Worm (Caenorhabditis elegans) whole organism, early embryonic: Measurements from ENCODE around the gene R11G1.11.

Source experiments
- B0310.2 ChIP-seq: sonication (generic microtip); optimal IDR thresholded peaks from 2 replicates; lab custom pipeline; 2016; ENCODE audit warnings: mild to moderate bottlenecking, missing genetic modification characterization, missing compliant biosample characterization
- F13C5.2 ChIP-seq: sonication (generic microtip); optimal IDR thresholded peaks from 2 replicates; lab custom pipeline; 2017; ENCODE audit warnings: mild to moderate bottlenecking, missing genetic modification characterization, inconsistent platforms, missing compliant biosample characterization
- aly-1 ChIP-seq: sonication (generic microtip); optimal IDR thresholded peaks from 2 replicates; lab custom pipeline; 2016; ENCODE audit warnings: missing genetic modification characterization, missing compliant biosample characterization
- ama-1 ChIP-seq: fragments of 150-350 bp; optimal IDR thresholded peaks from 2 replicates; lab custom pipeline; 2014
- ceh-13 ChIP-seq: fragments of 200-800 bp; sonication (Bioruptor generic); optimal IDR thresholded peaks from 2 replicates; lab custom pipeline; 2018; ENCODE audit warnings: mild to moderate bottlenecking, missing genetic modification characterization, missing compliant biosample characterization
- ceh-36 ChIP-seq: sonication (generic microtip); optimal IDR thresholded peaks from 2 replicates; lab custom pipeline; 2016; ENCODE audit warnings: missing genetic modification characterization, inconsistent platforms, missing compliant biosample characterization
- ets-7 ChIP-seq: sonication (generic microtip); optimal IDR thresholded peaks from 2 replicates; lab custom pipeline; 2016; ENCODE audit warnings: missing genotype, missing genetic modification characterization, missing compliant biosample characterization
- flt-1 ChIP-seq: fragments of 200-800 bp; sonication (Bioruptor generic); IDR thresholded peaks from 2 replicates; pipeline ENCODE4 v1.3.6; 2022; ENCODE audit warnings: missing genetic modification characterization, missing compliant biosample characterization
- hmbx-1 ChIP-seq: sonication (generic microtip); optimal IDR thresholded peaks from 2 replicates; lab custom pipeline; 2016; ENCODE audit warnings: mild to moderate bottlenecking, missing genetic modification characterization, missing compliant biosample characterization
- hmg-4 ChIP-seq: fragments of 200-800 bp; sonication (Bioruptor generic); optimal IDR thresholded peaks from 2 replicates; lab custom pipeline; 2018; ENCODE audit warnings: mild to moderate bottlenecking, missing genetic modification characterization, missing compliant biosample characterization
- hnd-1 ChIP-seq: sonication (generic microtip); optimal IDR thresholded peaks from 2 replicates; lab custom pipeline; 2016; ENCODE audit warnings: missing genetic modification characterization, missing compliant biosample characterization
- pes-1 ChIP-seq: fragments of 200-800 bp; sonication (Bioruptor generic); IDR thresholded peaks from 2 replicates; pipeline ENCODE4 v1.3.6; 2022; ENCODE audit warnings: missing genetic modification reagents, missing genetic modification characterization, missing compliant biosample characterization
- scrt-1 ChIP-seq: fragments of 200-800 bp; sonication (Bioruptor generic); IDR thresholded peaks from 2 replicates; pipeline ENCODE4 v1.3.6; 2022; ENCODE audit warnings: missing genetic modification characterization, missing compliant biosample characterization
- sea-1 ChIP-seq: fragments of 200-800 bp; sonication (Bioruptor generic); conservative IDR thresholded peaks from 2 replicates; pipeline ENCODE4 v1.3.6; 2022; ENCODE audit warnings: missing genetic modification characterization, missing compliant biosample characterization
- tbx-11 ChIP-seq: fragments of 200-800 bp; sonication (Bioruptor generic); IDR thresholded peaks from 2 replicates; pipeline ENCODE4 v1.3.6; 2022; ENCODE audit warnings: missing genetic modification characterization, missing compliant biosample characterization
- tbx-37 ChIP-seq: fragments of 200-800 bp; sonication (Bioruptor generic); conservative IDR thresholded peaks from 2 replicates; pipeline ENCODE4 v1.3.6; 2022; ENCODE audit warnings: missing genetic modification reagents, missing genetic modification characterization, missing compliant biosample characterization
- tra-4 ChIP-seq: sonication (generic microtip); optimal IDR thresholded peaks from 2 replicates; lab custom pipeline; 2017; ENCODE audit warnings: missing genetic modification characterization, missing compliant biosample characterization

Gene R11G1.11

DNA sequence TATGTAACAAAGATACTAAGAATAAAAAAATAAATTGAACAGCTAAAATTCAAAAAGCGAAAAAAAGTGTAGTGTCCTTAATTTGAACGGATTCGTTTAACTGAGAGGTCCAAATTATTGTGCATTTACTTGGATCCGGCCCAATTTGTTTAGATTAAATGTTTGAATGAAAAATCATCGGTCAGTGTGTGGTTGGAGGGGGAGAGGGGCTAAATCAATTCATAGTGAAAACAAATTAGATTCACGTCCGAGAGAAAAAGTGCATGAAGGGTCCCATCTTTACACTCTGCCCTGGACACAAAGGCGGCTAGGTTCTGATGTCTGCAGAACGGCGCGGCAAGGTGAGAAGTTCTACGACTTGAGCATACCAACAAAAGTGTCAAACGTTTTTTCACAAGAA is 35.9 kb upstream of the R11G1.11 start:
- TF ChIP-seq scrt-1 (GFP tag; lab: Robert Waterston, UW): no peak

DNA sequence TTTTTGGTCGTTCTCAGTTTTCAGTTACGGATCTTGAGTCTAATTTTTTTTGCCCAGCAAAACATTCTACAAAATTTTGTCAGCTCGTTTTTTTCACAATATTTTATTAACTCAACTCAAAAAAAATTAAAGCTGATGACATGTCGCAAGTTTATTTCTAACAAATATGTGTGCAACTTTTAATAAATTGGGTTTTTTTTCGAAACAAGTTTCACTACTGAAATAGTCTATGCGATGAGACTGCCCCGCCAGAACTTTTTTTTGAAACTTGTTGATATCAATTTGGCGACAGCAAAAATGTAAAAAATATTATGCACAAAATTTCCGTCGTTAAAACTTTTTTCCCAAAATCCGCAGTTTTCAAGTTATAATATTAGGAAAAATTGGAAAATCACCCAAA is 31.6 kb upstream of the R11G1.11 start, which contains the start of gene C18B2.2:
C18B2.2 (plus strand) TSS at position 301 of the 400 bp plus-strand sequence.
- TF ChIP-seq ceh-36 (no peak), tra-4 (tag; lab: Kevin White, UChicago) (no peak), tbx-11 (GFP tag; lab: Robert Waterston, UW) (no peak), ama-1 (lab: Kevin White, UChicago) (no peak), hmbx-1 (no peak), tbx-37 (GFP tag; lab: Robert Waterston, UW) (no peak), F13C5.2 (tag; lab: Kevin White, UChicago) (no peak), aly-1 (no peak), B0310.2 (tag; lab: Kevin White, UChicago) (no peak), pes-1 (GFP tag; lab: Robert Waterston, UW) (no peak), scrt-1 (GFP tag; lab: Robert Waterston, UW) (no peak), sea-1 (no peak), hmg-4 (GFP tag; lab: Kevin White, UChicago) (no peak), hnd-1 (tag; lab: Kevin White, UChicago) (no peak), ets-7 (tag; lab: Kevin White, UChicago) (no peak), ceh-13 (GFP tag; lab: Kevin White, UChicago) (no peak)

DNA sequence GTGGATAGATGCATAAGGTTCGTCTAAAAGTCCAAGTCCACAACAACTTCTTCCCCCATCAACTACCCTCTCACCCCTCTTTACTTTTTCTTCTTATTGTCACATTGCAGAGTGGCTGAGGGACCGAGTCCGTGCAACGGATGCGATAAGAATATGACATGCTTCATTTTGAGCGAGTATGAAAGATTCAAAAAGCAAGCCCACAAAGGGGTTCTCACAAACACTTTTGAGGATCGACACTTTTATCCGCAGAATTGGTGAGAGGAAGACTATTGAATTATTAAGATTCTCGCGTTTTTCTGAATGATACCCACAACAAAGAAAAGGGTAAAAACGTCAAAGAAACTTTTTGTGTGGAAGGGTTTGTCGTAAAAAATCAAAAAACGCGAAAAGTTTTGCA is 29.1 kb upstream of the R11G1.11 start:
- TF ChIP-seq hmg-4 (GFP tag; lab: Kevin White, UChicago): no peak

ce11 chrX:3628016-3628415 is 26.7 kb upstream of the R11G1.11 start, which contains the start of gene vep-2:
Gene vep-2, plus strand, starts transcription at chrX:3628316.
- TF ChIP-seq hmbx-1: no peak
- no peak for TF ChIP-seq pes-1 (GFP tag; lab: Robert Waterston, UW)
- TF ChIP-seq flt-1 (GFP tag; lab: Robert Waterston, UW): no peak
- no peak for TF ChIP-seq F13C5.2 (tag; lab: Kevin White, UChicago)
- no peak for TF ChIP-seq hnd-1 (tag; lab: Kevin White, UChicago)
- no peak for TF ChIP-seq ets-7 (tag; lab: Kevin White, UChicago)
- no peak for TF ChIP-seq sea-1
- no peak for TF ChIP-seq ceh-13 (GFP tag; lab: Kevin White, UChicago)
- TF ChIP-seq tbx-11 (GFP tag; lab: Robert Waterston, UW): no peak
- TF ChIP-seq scrt-1 (GFP tag; lab: Robert Waterston, UW): no peak
- TF ChIP-seq hmg-4 (GFP tag; lab: Kevin White, UChicago): no peak

- TF ChIP-seq ets-7 (tag; lab: Kevin White, UChicago) (no peak), scrt-1 (GFP tag; lab: Robert Waterston, UW) (no peak), ceh-13 (GFP tag; lab: Kevin White, UChicago) (no peak), hnd-1 (tag; lab: Kevin White, UChicago) (no peak), tbx-11 (GFP tag; lab: Robert Waterston, UW) (no peak), F13C5.2 (tag; lab: Kevin White, UChicago) (no peak), ama-1 (lab: Kevin White, UChicago) (no peak), pes-1 (GFP tag; lab: Robert Waterston, UW) (no peak), aly-1 (no peak), hmg-4 (GFP tag; lab: Kevin White, UChicago) (no peak), tbx-37 (GFP tag; lab: Robert Waterston, UW) (no peak), sea-1 (no peak), hmbx-1 (no peak), B0310.2 (tag; lab: Kevin White, UChicago) (no peak), flt-1 (GFP tag; lab: Robert Waterston, UW) (no peak), ceh-36 (no peak), tra-4 (tag; lab: Kevin White, UChicago) (no peak)
Measured at ce11 chrX:3630090-3630489, 24.6 kb upstream of the R11G1.11 start.

ce11 chrX:3631550-3631949 is 23.2 kb upstream of the R11G1.11 start:
- TF ChIP-seq scrt-1 (GFP tag; lab: Robert Waterston, UW) (0 out of 2 replicates have a peak, but pooled peaks have one; percentile 60), tbx-11 (GFP tag; lab: Robert Waterston, UW) (peak; percentile 65), ceh-36 (no peak), sea-1 (peak; percentile 72; the same call in 1 of the 2 replicates)

DNA sequence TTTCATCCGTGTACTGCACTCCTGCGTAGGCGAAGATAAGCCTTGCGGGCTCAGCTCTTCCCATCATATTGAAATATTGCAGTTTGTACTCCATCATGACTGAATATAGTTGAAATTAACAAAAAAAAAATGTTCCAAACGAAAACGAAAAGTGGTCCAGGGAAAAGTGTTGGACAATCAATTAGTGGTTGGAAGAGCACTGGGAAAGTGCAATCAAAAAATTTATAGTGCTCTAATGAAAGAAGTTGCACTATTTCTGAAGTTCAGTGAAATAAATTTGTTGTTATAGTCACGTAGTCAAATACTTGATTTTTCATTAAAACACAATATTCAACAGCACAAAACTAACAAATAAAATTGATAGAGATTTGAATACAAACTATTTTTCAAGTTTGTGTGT is 21.1 kb upstream of the R11G1.11 start, which contains the start of gene gst-11:
gst-11 (minus strand) TSS at position 101 of the 400 bp plus-strand sequence.
- TF ChIP-seq hnd-1 (tag; lab: Kevin White, UChicago): no peak
- no peak for TF ChIP-seq aly-1
- no peak for TF ChIP-seq hmbx-1
- TF ChIP-seq tra-4 (tag; lab: Kevin White, UChicago): no peak
- no peak for TF ChIP-seq ceh-13 (GFP tag; lab: Kevin White, UChicago)
- no peak for TF ChIP-seq flt-1 (GFP tag; lab: Robert Waterston, UW)
- no peak for TF ChIP-seq tbx-37 (GFP tag; lab: Robert Waterston, UW)
- no peak for TF ChIP-seq tbx-11 (GFP tag; lab: Robert Waterston, UW)

- TF ChIP-seq ama-1 (lab: Kevin White, UChicago) (no peak), tra-4 (tag; lab: Kevin White, UChicago) (no peak), pes-1 (GFP tag; lab: Robert Waterston, UW) (no peak), ceh-13 (GFP tag; lab: Kevin White, UChicago) (no peak), B0310.2 (tag; lab: Kevin White, UChicago) (no peak), scrt-1 (GFP tag; lab: Robert Waterston, UW) (no peak)
Measured at ce11 chrX:3634782-3635181, 19.9 kb upstream of the R11G1.11 start.
